Fruit fly (Drosophila melanogaster) whole organism, embryonic: Measurements from ENCODE around the gene CG12522.
A peak's percentile ranks its signal among the peaks of the same experiment; 100 is the strongest.

ENCODE experiments used
- CG10267 ChIP-seq: fragments of 200-800 bp; sonication (Bioruptor generic); optimal IDR thresholded peaks from 2 replicates; lab custom pipeline; 2018; ENCODE audit warnings: missing biosample characterization, mild to moderate bottlenecking, missing genetic modification characterization, moderate library complexity
- CG10431 ChIP-seq: fragments of 200-800 bp; sonication (Bioruptor generic); optimal IDR thresholded peaks from 3 replicates; lab custom pipeline; 2018; ENCODE audit warnings: missing biosample characterization, mild to moderate bottlenecking, missing genetic modification characterization
- CG12659 ChIP-seq: fragments of 200-800 bp; sonication (Bioruptor generic); optimal IDR thresholded peaks from 3 replicates; lab custom pipeline; 2017; ENCODE audit warnings: mild to moderate bottlenecking, missing biosample characterization, missing genetic modification reagents, missing genetic modification characterization
- CG12744 ChIP-seq: fragments of 200-800 bp; sonication (Bioruptor generic); optimal IDR thresholded peaks from 2 replicates; lab custom pipeline; 2016; ENCODE audit warnings: missing biosample characterization, missing genetic modification characterization
- CG12769 ChIP-seq: fragments of 200-800 bp; sonication (Bioruptor generic); optimal IDR thresholded peaks from 2 replicates; lab custom pipeline; 2019; ENCODE audit warnings: missing biosample characterization, mild to moderate bottlenecking, missing genetic modification characterization, moderate library complexity
- CG15601 ChIP-seq: fragments of 200-800 bp; sonication (Bioruptor generic); optimal IDR thresholded peaks from 3 replicates; lab custom pipeline; 2019; ENCODE audit warnings: missing biosample characterization, mild to moderate bottlenecking, missing genetic modification characterization, moderate library complexity
- CG1603 ChIP-seq: fragments of 200-800 bp; sonication (Bioruptor generic); optimal IDR thresholded peaks from 2 replicates; lab custom pipeline; 2019; ENCODE audit warnings: missing biosample characterization, mild to moderate bottlenecking, missing genetic modification characterization, moderate library complexity
- CG17361 ChIP-seq: fragments of 200-800 bp; sonication (Bioruptor generic); IDR thresholded peaks from 3 replicates; pipeline ENCODE4 v1.3.6; 2022; ENCODE audit warnings: missing biosample characterization, missing genetic modification characterization
- CG17568 ChIP-seq: fragments of 200-800 bp; sonication (Bioruptor generic); optimal IDR thresholded peaks from 2 replicates; lab custom pipeline; 2018; ENCODE audit warnings: missing biosample characterization, mild to moderate bottlenecking, missing genetic modification characterization, moderate library complexity
- CG2678 ChIP-seq: fragments of 200-800 bp; sonication (Bioruptor generic); optimal IDR thresholded peaks from 3 replicates; lab custom pipeline; 2019; ENCODE audit warnings: missing biosample characterization, mild to moderate bottlenecking, missing genetic modification characterization, moderate library complexity
- CG2712 ChIP-seq: fragments of 200-800 bp; optimal IDR thresholded peaks from 3 replicates; lab custom pipeline; 2019; ENCODE audit warnings: missing biosample characterization, mild to moderate bottlenecking, missing genetic modification characterization, moderate library complexity
- CG4282 ChIP-seq: fragments of 200-800 bp; sonication (Bioruptor generic); optimal IDR thresholded peaks from 2 replicates; lab custom pipeline; 2016; ENCODE audit warnings: missing biosample characterization, missing genetic modification characterization
- CG5180 ChIP-seq: fragments of 200-800 bp; sonication (Bioruptor generic); optimal IDR thresholded peaks from 3 replicates; lab custom pipeline; 2017; ENCODE audit warnings: missing biosample characterization, missing genetic modification characterization, mild to moderate bottlenecking, moderate library complexity, missing genetic modification reagents
- CG7745 ChIP-seq: fragments of 200-800 bp; sonication (Bioruptor generic); optimal IDR thresholded peaks from 2 replicates; lab custom pipeline; 2018; ENCODE audit warnings: missing biosample characterization, mild to moderate bottlenecking, missing genetic modification characterization, moderate library complexity
- CG8924 ChIP-seq: fragments of 200-800 bp; optimal IDR thresholded peaks from 3 replicates; lab custom pipeline; 2019; ENCODE audit warnings: missing biosample characterization, mild to moderate bottlenecking, missing genetic modification characterization, moderate library complexity
- CG9797 ChIP-seq: fragments of 200-800 bp; sonication (Bioruptor generic); optimal IDR thresholded peaks from 3 replicates; lab custom pipeline; 2018; ENCODE audit warnings: missing biosample characterization, mild to moderate bottlenecking, missing genetic modification characterization
- CrebB ChIP-seq: fragments of 200-800 bp; sonication (Bioruptor generic); optimal IDR thresholded peaks from 3 replicates; lab custom pipeline; 2018; ENCODE audit warnings: missing biosample characterization, mild to moderate bottlenecking, missing genetic modification characterization
- Dip3 ChIP-seq: fragments of 200-800 bp; sonication (Bioruptor generic); optimal IDR thresholded peaks from 3 replicates; lab custom pipeline; 2016; ENCODE audit warnings: missing biosample characterization, missing genetic modification characterization
- Ets97D ChIP-seq: fragments of 200-800 bp; sonication (Bioruptor generic); optimal IDR thresholded peaks from 3 replicates; lab custom pipeline; 2016; ENCODE audit warnings: missing biosample characterization, missing genetic modification characterization
- H2.0 ChIP-seq: fragments of 200-800 bp; sonication (Bioruptor generic); IDR thresholded peaks from 2 replicates; pipeline ENCODE4 v1.3.6; 2022; ENCODE audit warnings: missing biosample characterization, missing genetic modification characterization
- HLH4C ChIP-seq: fragments of 200-800 bp; sonication (Bioruptor generic); IDR thresholded peaks from 3 replicates; pipeline ENCODE4 v1.3.6; 2022; ENCODE audit warnings: missing biosample characterization, missing genetic modification characterization; ENCODE audit not compliant: partially characterized antibody
- Hr3 ChIP-seq: fragments of 200-800 bp; sonication (Bioruptor generic); optimal IDR thresholded peaks from 3 replicates; lab custom pipeline; 2016; ENCODE audit warnings: missing biosample characterization, missing genetic modification characterization
- Jarid2 ChIP-seq: fragments of 200-800 bp; sonication (Bioruptor generic); optimal IDR thresholded peaks from 3 replicates; lab custom pipeline; 2017; ENCODE audit warnings: mild to moderate bottlenecking, missing biosample characterization, missing genetic modification reagents, missing genetic modification characterization
- Nf-YB ChIP-seq: fragments of 200-800 bp; sonication (Bioruptor generic); optimal IDR thresholded peaks from 3 replicates; lab custom pipeline; 2019; ENCODE audit warnings: missing biosample characterization, mild to moderate bottlenecking, missing genetic modification characterization, moderate library complexity
- Ravus ChIP-seq: fragments of 200-800 bp; sonication (Bioruptor generic); IDR thresholded peaks from 2 replicates; pipeline ENCODE4 v1.3.6; 2022; ENCODE audit warnings: missing biosample characterization, missing genetic modification characterization
- Usf ChIP-seq: fragments of 200-800 bp; sonication (Bioruptor generic); optimal IDR thresholded peaks from 2 replicates; lab custom pipeline; 2017; ENCODE audit warnings: missing genotype, missing biosample characterization, missing genetic modification characterization
- bab2 ChIP-seq: fragments of 200-800 bp; sonication (Bioruptor generic); optimal IDR thresholded peaks from 2 replicates; lab custom pipeline; 2016; ENCODE audit warnings: missing biosample characterization, missing genetic modification characterization
- bsh ChIP-seq, 2 experiments: fragments of 200-800 bp; sonication (Bioruptor generic); optimal IDR thresholded peaks; 2 replicates each; lab custom pipeline; 2017 to 2018; ENCODE audit warnings: mild to moderate bottlenecking in 2 of 2, missing biosample characterization in 2 of 2, missing genetic modification characterization in 2 of 2, moderate library complexity in 1 of 2
- cas ChIP-seq: fragments of 200-800 bp; sonication (Bioruptor generic); IDR thresholded peaks from 2 replicates; pipeline ENCODE4 v1.3.6; 2022; ENCODE audit warnings: missing biosample characterization, missing genetic modification characterization
- caup ChIP-seq: fragments of 200-800 bp; sonication (Bioruptor generic); optimal IDR thresholded peaks from 3 replicates; lab custom pipeline; 2017; ENCODE audit warnings: missing biosample characterization, mild to moderate bottlenecking, missing genetic modification characterization, moderate library complexity; ENCODE audit not compliant: severe bottlenecking
- cg ChIP-seq: fragments of 200-800 bp; sonication (Bioruptor generic); optimal IDR thresholded peaks from 3 replicates; lab custom pipeline; 2019; ENCODE audit warnings: missing biosample characterization, mild to moderate bottlenecking, missing genetic modification characterization, moderate library complexity
- ci ChIP-seq: fragments of 200-800 bp; sonication (Bioruptor generic); IDR thresholded peaks from 3 replicates; pipeline ENCODE4 v1.3.6; 2022; ENCODE audit warnings: missing biosample characterization, missing genetic modification characterization
- en ChIP-seq: fragments of 200-800 bp; sonication (Bioruptor generic); optimal IDR thresholded peaks from 2 replicates; lab custom pipeline; 2016; ENCODE audit warnings: missing biosample characterization, missing genetic modification characterization
- ewg ChIP-seq: fragments of 200-800 bp; sonication (Bioruptor generic); optimal IDR thresholded peaks from 3 replicates; lab custom pipeline; 2017; ENCODE audit warnings: mild to moderate bottlenecking, missing biosample characterization, missing genetic modification reagents, missing genetic modification characterization
- gro ChIP-seq: fragments of 200-800 bp; sonication (Bioruptor generic); optimal IDR thresholded peaks from 2 replicates; lab custom pipeline; 2016; ENCODE audit warnings: missing biosample characterization, missing genetic modification characterization
- gsb-n ChIP-seq: fragments of 200-800 bp; sonication (Bioruptor generic); optimal IDR thresholded peaks from 3 replicates; lab custom pipeline; 2018; ENCODE audit warnings: missing biosample characterization, mild to moderate bottlenecking, missing genetic modification characterization
- gt ChIP-seq: fragments of 200-800 bp; sonication (Bioruptor generic); IDR thresholded peaks from 2 replicates; pipeline ENCODE4 v1.3.6; 2022; ENCODE audit warnings: missing biosample characterization, missing genetic modification characterization
- hb ChIP-seq: fragments of 200-800 bp; sonication (Bioruptor generic); IDR thresholded peaks from 3 replicates; pipeline ENCODE4 v1.3.6; 2022; ENCODE audit warnings: missing biosample characterization, missing genetic modification characterization; ENCODE audit not compliant: partially characterized antibody
- lab ChIP-seq: fragments of 200-800 bp; sonication (Bioruptor generic); optimal IDR thresholded peaks from 3 replicates; lab custom pipeline; 2017; ENCODE audit warnings: missing biosample characterization, missing genetic modification characterization, mild to moderate bottlenecking, moderate library complexity, missing genetic modification reagents
- onecut ChIP-seq: fragments of 200-800 bp; sonication (Bioruptor generic); IDR thresholded peaks from 2 replicates; pipeline ENCODE4 v1.3.6; 2022; ENCODE audit warnings: missing biosample characterization, missing genetic modification characterization
- phol ChIP-seq: fragments of 200-800 bp; sonication (Bioruptor generic); optimal IDR thresholded peaks from 3 replicates; lab custom pipeline; 2018; ENCODE audit warnings: missing biosample characterization, mild to moderate bottlenecking, missing genetic modification characterization, moderate library complexity
- rib ChIP-seq: fragments of 200-800 bp; sonication (Bioruptor generic); IDR thresholded peaks from 2 replicates; pipeline ENCODE4 v1.3.6; 2022; ENCODE audit warnings: missing biosample characterization, missing genetic modification characterization
- run ChIP-seq: fragments of 200-800 bp; sonication (Bioruptor generic); optimal IDR thresholded peaks from 3 replicates; lab custom pipeline; 2018; ENCODE audit warnings: missing biosample characterization, mild to moderate bottlenecking, missing genetic modification characterization
- slbo ChIP-seq: fragments of 200-800 bp; sonication (Bioruptor generic); IDR thresholded peaks from 2 replicates; pipeline ENCODE4 v1.3.6; 2022; ENCODE audit warnings: missing biosample characterization, missing genetic modification characterization
- tgo ChIP-seq: fragments of 200-800 bp; sonication (Bioruptor generic); IDR thresholded peaks from 3 replicates; pipeline ENCODE4 v1.3.6; 2022; ENCODE audit warnings: missing biosample characterization, missing genetic modification characterization
- usp ChIP-seq: fragments of >200 bp; optimal IDR thresholded peaks from 2 replicates; lab custom pipeline; 2017; ENCODE audit warnings: missing biosample characterization, missing genetic modification characterization
- vfl ChIP-seq: fragments of 200-800 bp; sonication (Bioruptor generic); optimal IDR thresholded peaks from 2 replicates; lab custom pipeline; 2016; ENCODE audit warnings: missing biosample characterization, missing genetic modification characterization
- z ChIP-seq: fragments of 200-800 bp; sonication (Bioruptor generic); IDR thresholded peaks from 3 replicates; pipeline ENCODE4 v1.3.6; 2022; ENCODE audit warnings: missing biosample characterization, missing genetic modification characterization
- zen ChIP-seq: fragments of 200-800 bp; sonication (Bioruptor generic); optimal IDR thresholded peaks from 3 replicates; lab custom pipeline; 2018; ENCODE audit warnings: missing biosample characterization, mild to moderate bottlenecking, missing genetic modification characterization, moderate library complexity
- zf30C ChIP-seq: fragments of 200-800 bp; sonication (Bioruptor generic); optimal IDR thresholded peaks from 3 replicates; lab custom pipeline; 2018; ENCODE audit warnings: missing biosample characterization, mild to moderate bottlenecking, missing genetic modification characterization

The CG12522 gene

dm6 chr3L:11120419-11120958 lies 12.5 kb downstream of the CG12522 start, which contains the start of the genes FoxK and mRpL2 (continued):
- no peak for TF ChIP-seq CG17568 (GFP tag; lab: Kevin White, UChicago)
- peak in 1 of 2 experiments; percentile 94 for TF ChIP-seq bsh (GFP tag; optimal IDR thresholded peaks at IDR 0.05; lab: Kevin White, UChicago)
- TF ChIP-seq run (tag; lab: Kevin White, UChicago): peak; percentile 19
- no peak for TF ChIP-seq bab2 (GFP tag; lab: Kevin White, UChicago)
- TF ChIP-seq CG8924 (tag; lab: Kevin White, UChicago): peak; percentile 21
- no peak for TF ChIP-seq slbo
- peak; percentile 25; the same call in 1 of the 2 replicates for TF ChIP-seq onecut (GFP tag; lab: Robert Waterston, UW)
- TF ChIP-seq CG1603 (tag; lab: Kevin White, UChicago): peak; percentile 71
- no peak for TF ChIP-seq lab (GFP tag; lab: Kevin White, UChicago)
- no peak for TF ChIP-seq H2.0 (GFP tag; lab: Robert Waterston, UW)
- TF ChIP-seq CG12744 (GFP tag; lab: Kevin White, UChicago): no peak
- TF ChIP-seq tgo (GFP tag; lab: Robert Waterston, UW): no peak
- TF ChIP-seq CG2678: no peak
- peak; percentile 54 for TF ChIP-seq CG9797 (GFP tag; lab: Kevin White, UChicago)
- TF ChIP-seq phol (tag; lab: Kevin White, UChicago): peak; percentile 45
- peak; percentile 26 for TF ChIP-seq cg (GFP tag; lab: Kevin White, UChicago)
- TF ChIP-seq caup (GFP tag; lab: Kevin White, UChicago): peak; percentile 6
- TF ChIP-seq CrebB: no peak
- TF ChIP-seq ewg (GFP tag; lab: Kevin White, UChicago): peak; percentile 89
- peak; percentile 18 for TF ChIP-seq gro
- peak; percentile 39 for TF ChIP-seq CG4282 (GFP tag; lab: Kevin White, UChicago)
- no peak for TF ChIP-seq Nf-YB
- TF ChIP-seq zen (tag; lab: Kevin White, UChicago): no peak
- no peak for TF ChIP-seq z
- no peak for TF ChIP-seq hb
- TF ChIP-seq vfl (GFP tag; lab: Kevin White, UChicago): no peak
- TF ChIP-seq rib (GFP tag; lab: Robert Waterston, UW): 0 out of 2 replicates have a peak, but pooled peaks have one; percentile 10
- peak; percentile 39 for TF ChIP-seq CG10267 (tag; lab: Kevin White, UChicago)
- no peak for TF ChIP-seq en
- peak; percentile 10 for TF ChIP-seq CG12769 (tag; lab: Kevin White, UChicago)
- TF ChIP-seq CG5180 (GFP tag; lab: Kevin White, UChicago): no peak
- TF ChIP-seq Dip3: no peak
- TF ChIP-seq Jarid2 (GFP tag; lab: Kevin White, UChicago): no peak
- TF ChIP-seq ci: peak; percentile 52
- no peak for TF ChIP-seq usp (GFP tag; lab: Kevin White, UChicago)
- peak; percentile 43 for TF ChIP-seq CG12659 (GFP tag; lab: Kevin White, UChicago)
- peak; percentile 34 for TF ChIP-seq CG2712 (tag; lab: Kevin White, UChicago)
- TF ChIP-seq cas (GFP tag; lab: Robert Waterston, UW): no peak
- TF ChIP-seq CG10431: no peak
- TF ChIP-seq gsb-n (tag; lab: Kevin White, UChicago): no peak
- peak; percentile 30 for TF ChIP-seq zf30C (GFP tag; lab: Kevin White, UChicago)
- TF ChIP-seq HLH4C (GFP tag; lab: Robert Waterston, UW): no peak
- TF ChIP-seq Hr3 (GFP tag; lab: Kevin White, UChicago): no peak
- TF ChIP-seq CG15601 (tag; lab: Kevin White, UChicago): no peak
- TF ChIP-seq Ets97D: peak; percentile 55
- TF ChIP-seq gt (GFP tag; lab: Robert Waterston, UW): no peak
- no peak for TF ChIP-seq CG7745 (tag; lab: Kevin White, UChicago)
- no peak for TF ChIP-seq Ravus
- TF ChIP-seq CG17361: no peak
- no peak for TF ChIP-seq Usf (GFP tag; lab: Kevin White, UChicago)
